Fruit fly (Drosophila melanogaster) whole organism, adult: ENCODE measurements around the gene CG6576.

Experiments
- CG11617 ChIP-seq: fragments of 200-800 bp; sonication (Bioruptor generic); optimal IDR thresholded peaks from 2 replicates; lab custom pipeline; 2017; ENCODE audit warnings: mild to moderate bottlenecking, missing biosample characterization, missing genetic modification reagents, missing genetic modification characterization
- CG12768 ChIP-seq: fragments of 200-800 bp; sonication (Bioruptor generic); optimal IDR thresholded peaks from 2 replicates; lab custom pipeline; 2017; ENCODE audit warnings: missing biosample characterization, missing genetic modification characterization, mild to moderate bottlenecking, moderate library complexity, missing genetic modification reagents
- CG14711 ChIP-seq: fragments of 200-800 bp; sonication (Bioruptor generic); optimal IDR thresholded peaks from 2 replicates; lab custom pipeline; 2018; ENCODE audit warnings: missing biosample characterization, mild to moderate bottlenecking, missing genetic modification characterization, moderate library complexity
- CG1620 ChIP-seq: fragments of 200-800 bp; sonication (Bioruptor generic); optimal IDR thresholded peaks from 2 replicates; lab custom pipeline; 2016; ENCODE audit warnings: missing biosample characterization, missing genetic modification characterization
- CG33017 ChIP-seq: fragments of 200-800 bp; sonication (Bioruptor generic); optimal IDR thresholded peaks from 2 replicates; lab custom pipeline; 2018; ENCODE audit warnings: missing biosample characterization, mild to moderate bottlenecking, missing genetic modification characterization, moderate library complexity
- CG5204 ChIP-seq: fragments of 200-800 bp; sonication (Bioruptor generic); optimal IDR thresholded peaks from 2 replicates; lab custom pipeline; 2016; ENCODE audit warnings: missing biosample characterization, missing genetic modification characterization
- CG7045 ChIP-seq: fragments of 200-800 bp; sonication (Bioruptor generic); optimal IDR thresholded peaks from 2 replicates; lab custom pipeline; 2017; ENCODE audit warnings: missing biosample characterization, mild to moderate bottlenecking, missing genetic modification characterization
- CG7101 ChIP-seq: fragments of 200-800 bp; sonication (Bioruptor generic); optimal IDR thresholded peaks from 2 replicates; lab custom pipeline; 2018; ENCODE audit warnings: missing biosample characterization, mild to moderate bottlenecking, missing genetic modification characterization, moderate library complexity
- Clk ChIP-seq: fragments of 200-800 bp; sonication (Bioruptor generic); optimal IDR thresholded peaks from 2 replicates; lab custom pipeline; 2017; ENCODE audit warnings: missing biosample characterization, missing genetic modification characterization
- Crg-1 ChIP-seq: fragments of 200-800 bp; sonication (Bioruptor generic); optimal IDR thresholded peaks from 2 replicates; lab custom pipeline; 2016; ENCODE audit warnings: missing biosample characterization, missing genetic modification characterization
- Hr96 ChIP-seq: fragments of 200-800 bp; sonication (Bioruptor generic); optimal IDR thresholded peaks from 2 replicates; lab custom pipeline; 2016; ENCODE audit warnings: missing biosample characterization, missing genetic modification characterization
- Mnt ChIP-seq: fragments of 200-800 bp; sonication (Bioruptor generic); optimal IDR thresholded peaks from 2 replicates; lab custom pipeline; 2016; ENCODE audit warnings: missing biosample characterization, mild to moderate bottlenecking, missing genetic modification characterization
- bab1 ChIP-seq: fragments of 200-800 bp; sonication (Bioruptor generic); optimal IDR thresholded peaks from 3 replicates; lab custom pipeline; 2019; ENCODE audit warnings: missing biosample characterization, mild to moderate bottlenecking, missing genetic modification characterization, moderate library complexity
- cic ChIP-seq: fragments of 200-800 bp; sonication (Bioruptor generic); optimal IDR thresholded peaks from 2 replicates; lab custom pipeline; 2017; ENCODE audit warnings: missing biosample characterization, mild to moderate bottlenecking, missing genetic modification characterization, moderate library complexity
- cnc ChIP-seq, 2 experiments: fragments of >200 bp; optimal IDR thresholded peaks; 2 replicates each; lab custom pipeline; 2017
- kay ChIP-seq: fragments of 200-800 bp; sonication (Bioruptor generic); peaks from one replicate; lab custom pipeline; 2016; ENCODE audit warnings: missing biosample characterization, missing genetic modification characterization, borderline replicate concordance
- ovo ChIP-seq: fragments of 200-800 bp; sonication (Bioruptor generic); optimal IDR thresholded peaks from 2 replicates; lab custom pipeline; 2016; ENCODE audit warnings: missing biosample characterization, missing genetic modification characterization
- pad ChIP-seq: fragments of 200-800 bp; sonication (Bioruptor generic); optimal IDR thresholded peaks from 3 replicates; lab custom pipeline; 2017; ENCODE audit warnings: missing biosample characterization, missing genetic modification characterization, mild to moderate bottlenecking, moderate library complexity, missing genetic modification reagents
- tj ChIP-seq: fragments of 200-800 bp; sonication (Bioruptor generic); optimal IDR thresholded peaks from 3 replicates; lab custom pipeline; 2017; ENCODE audit warnings: missing biosample characterization, mild to moderate bottlenecking, missing genetic modification characterization, moderate library complexity
- toe ChIP-seq: fragments of 200-800 bp; sonication (Bioruptor generic); optimal IDR thresholded peaks from 2 replicates; lab custom pipeline; 2016; ENCODE audit warnings: missing biosample characterization, missing genetic modification characterization

The CG6576 gene

dm6 chr3L:8726317-8726841 lies 29.4 kb upstream of the CG6576 start, which contains the start of gene Cp18:
TSS of gene Cp18 (plus strand) at chr3L:8726791.
- TF ChIP-seq CG11617 (GFP tag; lab: Kevin White, UChicago): no peak
- TF ChIP-seq ovo: no peak
- peak; percentile 69 for TF ChIP-seq cic (GFP tag; lab: Kevin White, UChicago)
- no peak for TF ChIP-seq pad (GFP tag; lab: Kevin White, UChicago)
- TF ChIP-seq Mnt: peak; percentile 13
- no peak for TF ChIP-seq CG7101
- TF ChIP-seq kay (GFP tag; lab: Kevin White, UChicago): peak; percentile 78
- TF ChIP-seq CG5204: no peak
- TF ChIP-seq CG1620 (GFP tag; lab: Kevin White, UChicago): no peak
- TF ChIP-seq Crg-1 (GFP tag; lab: Kevin White, UChicago): no peak
- no peak for TF ChIP-seq CG7045 (GFP tag; lab: Kevin White, UChicago)
- TF ChIP-seq Hr96 (GFP tag; lab: Kevin White, UChicago): no peak
- TF ChIP-seq Clk (GFP tag; lab: Kevin White, UChicago): no peak

- TF ChIP-seq CG1620 (GFP tag; lab: Kevin White, UChicago) (no peak), Crg-1 (GFP tag; lab: Kevin White, UChicago) (no peak), cnc (optimal IDR thresholded peaks at IDR 0.05; lab: Kevin White, UChicago) (no peak), CG33017 (tag; lab: Kevin White, UChicago) (no peak), ovo (no peak), tj (GFP tag; lab: Kevin White, UChicago) (no peak), Clk (GFP tag; lab: Kevin White, UChicago) (no peak), CG5204 (no peak), pad (GFP tag; lab: Kevin White, UChicago) (no peak), CG14711 (no peak), bab1 (no peak), CG12768 (GFP tag; lab: Kevin White, UChicago) (no peak)
These were observed 27.6 kb upstream of the CG6576 start, which contains the start of gene Cp15 for dm6 chr3L:8728181-8728580. TSS of gene Cp15 (plus strand) at chr3L:8728481.

dm6 chr3L:8729565-8729964 lies 26.2 kb upstream of the CG6576 start, which contains the start of gene Cp19:
TSS of gene Cp19 (plus strand) at chr3L:8729865.
- TF ChIP-seq tj (GFP tag; lab: Kevin White, UChicago) (no peak), CG11617 (GFP tag; lab: Kevin White, UChicago) (no peak), ovo (no peak), CG33017 (tag; lab: Kevin White, UChicago) (no peak), Mnt (no peak), CG1620 (GFP tag; lab: Kevin White, UChicago) (no peak), CG7045 (GFP tag; lab: Kevin White, UChicago) (no peak), bab1 (no peak), CG5204 (no peak)

dm6 chr3L:8731494-8731994 lies 24.2 kb upstream of the CG6576 start, which contains the start of gene Cp16:
TSS of gene Cp16 (plus strand) at chr3L:8731944.
- TF ChIP-seq cic (GFP tag; lab: Kevin White, UChicago): peak; percentile 72
- no peak for TF ChIP-seq CG11617 (GFP tag; lab: Kevin White, UChicago)

dm6 chr3L:8741051-8741468 lies 14.7 kb upstream of the CG6576 start:
- TF ChIP-seq Clk (GFP tag; lab: Kevin White, UChicago) (no peak), CG11617 (GFP tag; lab: Kevin White, UChicago) (peak; percentile 26), CG33017 (tag; lab: Kevin White, UChicago) (no peak), CG7045 (GFP tag; lab: Kevin White, UChicago) (no peak), ovo (peak; percentile 30), toe (GFP tag; lab: Kevin White, UChicago) (no peak), CG7101 (peak; percentile 42), cnc (optimal IDR thresholded peaks at IDR 0.05; lab: Kevin White, UChicago) (no peak), pad (GFP tag; lab: Kevin White, UChicago) (peak; percentile 38), tj (GFP tag; lab: Kevin White, UChicago) (peak; percentile 22), bab1 (no peak), Mnt (no peak), Hr96 (GFP tag; lab: Kevin White, UChicago) (peak; percentile 17), CG14711 (peak; percentile 20)

dm6 chr3L:8745210-8745609 lies 10.6 kb upstream of the CG6576 start, which contains the start of gene Prm:
TSS of gene Prm (minus strand) at chr3L:8745310.
- peak; percentile 22 for TF ChIP-seq kay (GFP tag; lab: Kevin White, UChicago)
- TF ChIP-seq CG14711: no peak
- TF ChIP-seq ovo: no peak
- TF ChIP-seq CG12768 (GFP tag; lab: Kevin White, UChicago): no peak
- TF ChIP-seq CG11617 (GFP tag; lab: Kevin White, UChicago): no peak
- TF ChIP-seq Mnt: no peak

dm6 chr3L:8746519-8746918 lies 9.3 kb upstream of the CG6576 start:
- no peak for TF ChIP-seq CG33017 (tag; lab: Kevin White, UChicago)
